Worm (Caenorhabditis elegans) whole organism, young adult: ENCODE results near the gene fbxb-81.

Source experiments
- chd-7 ChIP-seq: sonication (generic microtip); optimal IDR thresholded peaks from 2 replicates; lab custom pipeline; 2016; ENCODE audit warnings: mild to moderate bottlenecking, missing genetic modification characterization, moderate library complexity, missing compliant biosample characterization
- ztf-25 ChIP-seq: fragments of 200-800 bp; sonication (Bioruptor generic); IDR thresholded peaks from 2 replicates; pipeline ENCODE4 v1.3.6; 2022; ENCODE audit warnings: missing genetic modification reagents, missing genetic modification characterization, missing compliant biosample characterization

- TF ChIP-seq ztf-25 (GFP tag; lab: Robert Waterston, UW), result no peak
- TF ChIP-seq chd-7 (tag; lab: Kevin White, UChicago), result no peak
Observed at ce11 chrIII:117210-117609, 23.8 kb downstream of the fbxb-81 start, which contains the start of gene C29F9.5.
